Worm (Caenorhabditis elegans) whole organism, L1 larva: ENCODE measurements around the gene cec-4.
A peak's percentile ranks its signal among the peaks of the same experiment; 100 is the strongest.

Source experiments
- C34B4.2 ChIP-seq: sonication (generic microtip); optimal IDR thresholded peaks from 2 replicates; lab custom pipeline; 2017; ENCODE audit warnings: mild to moderate bottlenecking, missing genetic modification characterization, missing compliant biosample characterization
- F16B12.6 ChIP-seq: fragments of 150-350 bp; optimal IDR thresholded peaks from 2 replicates; lab custom pipeline; 2014; ENCODE audit warnings: missing biosample characterization, missing genetic modification characterization
- alr-1 ChIP-seq: fragments of 200-800 bp; sonication (Bioruptor generic); optimal IDR thresholded peaks from 2 replicates; lab custom pipeline; 2018; ENCODE audit warnings: borderline replicate concordance, mild to moderate bottlenecking, missing genetic modification characterization, missing compliant biosample characterization
- ama-1 ChIP-seq: fragments of 150-350 bp; optimal IDR thresholded peaks from 2 replicates; lab custom pipeline; 2014
- blmp-1 ChIP-seq: fragments of 150-350 bp; optimal IDR thresholded peaks from 2 replicates; lab custom pipeline; 2014; ENCODE audit warnings: missing biosample characterization, missing genetic modification characterization
- ceh-8 ChIP-seq: fragments of 200-800 bp; sonication (Bioruptor generic); optimal IDR thresholded peaks from 2 replicates; lab custom pipeline; 2018; ENCODE audit warnings: mild to moderate bottlenecking, missing genetic modification characterization, moderate library complexity, missing compliant biosample characterization
- ceh-88 ChIP-seq: fragments of 200-800 bp; sonication (Bioruptor generic); IDR thresholded peaks from 2 replicates; pipeline ENCODE4 v1.3.6; 2022; ENCODE audit warnings: missing genetic modification characterization, missing compliant biosample characterization
- ces-1 ChIP-seq: fragments of 150-350 bp; optimal IDR thresholded peaks from 2 replicates; lab custom pipeline; 2014; ENCODE audit warnings: missing biosample characterization, missing genetic modification reagents, missing genetic modification characterization
- efl-3 ChIP-seq: fragments of 200-800 bp; sonication (Bioruptor generic); optimal IDR thresholded peaks from 2 replicates; lab custom pipeline; 2018; ENCODE audit warnings: mild to moderate bottlenecking, missing genetic modification characterization, missing compliant biosample characterization
- egl-13 ChIP-seq: sonication (generic microtip); optimal IDR thresholded peaks from 2 replicates; lab custom pipeline; 2016; ENCODE audit warnings: missing genotype, missing genetic modification reagents, missing genetic modification characterization, missing compliant biosample characterization
- egl-27 ChIP-seq, 2 experiments: fragments of 150-350 bp in 1 of 2; sonication (generic microtip); optimal IDR thresholded peaks; 3 replicates each; lab custom pipeline; 2017 to 2018; ENCODE audit warnings: missing biosample characterization in 2 of 2, missing genetic modification characterization in 2 of 2, missing genetic modification reagents in 2 of 2
- elt-2 ChIP-seq: sonication (generic microtip); optimal IDR thresholded peaks from 2 replicates; lab custom pipeline; 2016; ENCODE audit warnings: missing genetic modification characterization, mild to moderate bottlenecking, inconsistent platforms, missing compliant biosample characterization, missing genetic modification reagents
- ets-5 ChIP-seq: fragments of 200-800 bp; sonication (Bioruptor generic); IDR thresholded peaks from 2 replicates; pipeline ENCODE4 v1.3.6; 2022; ENCODE audit warnings: missing genetic modification characterization, missing compliant biosample characterization
- fkh-4 ChIP-seq: sonication (generic microtip); optimal IDR thresholded peaks from 2 replicates; lab custom pipeline; 2016; ENCODE audit warnings: missing compliant biosample characterization, missing genetic modification characterization, borderline replicate concordance
- hlh-17 ChIP-seq: fragments of 200-800 bp; sonication (Bioruptor generic); optimal IDR thresholded peaks from 2 replicates; lab custom pipeline; 2018; ENCODE audit warnings: missing genetic modification characterization, mild to moderate bottlenecking, missing compliant biosample characterization, moderate library complexity, borderline replicate concordance
- hlh-4 ChIP-seq: sonication (generic microtip); optimal IDR thresholded peaks from 2 replicates; lab custom pipeline; 2016; ENCODE audit warnings: mild to moderate bottlenecking, missing genetic modification characterization, missing compliant biosample characterization
- hpl-2 ChIP-seq: fragments of 150-350 bp; optimal IDR thresholded peaks from 2 replicates; lab custom pipeline; 2014; ENCODE audit warnings: missing biosample characterization, missing genetic modification reagents, missing genetic modification characterization
- isw-1 ChIP-seq: fragments of 200-800 bp; sonication (Bioruptor generic); IDR thresholded peaks from 2 replicates; pipeline ENCODE4 v1.3.6; 2022; ENCODE audit warnings: missing genetic modification characterization, missing compliant biosample characterization
- lin-13 ChIP-seq: fragments of 150-350 bp; optimal IDR thresholded peaks from 2 replicates; lab custom pipeline; 2014; ENCODE audit warnings: missing biosample characterization, missing genetic modification reagents, missing genetic modification characterization
- lin-15B ChIP-seq: fragments of 150-350 bp; sonication (generic microtip); optimal IDR thresholded peaks from 3 replicates; lab custom pipeline; 2014; ENCODE audit warnings: missing biosample characterization, missing genetic modification characterization
- lin-39 ChIP-seq: fragments of 150-350 bp; optimal IDR thresholded peaks from 2 replicates; lab custom pipeline; 2014; ENCODE audit warnings: missing biosample characterization, missing genetic modification reagents, missing genetic modification characterization
- lsy-2 ChIP-seq, 2 experiments: fragments of 150-350 bp; optimal IDR thresholded peaks; 2 replicates each; lab custom pipeline; 2014; ENCODE audit warnings: missing biosample characterization in 2 of 2, missing genetic modification characterization in 2 of 2
- mab-9 ChIP-seq: fragments of 200-800 bp; sonication (Bioruptor generic); IDR thresholded peaks from 2 replicates; pipeline ENCODE4 v1.3.6; 2022; ENCODE audit warnings: missing genetic modification reagents, missing genetic modification characterization, missing compliant biosample characterization
- mdl-1 ChIP-seq, 2 experiments: fragments of 150-350 bp; optimal IDR thresholded peaks; 2 replicates each; lab custom pipeline; 2014 to 2017; ENCODE audit warnings: missing biosample characterization in 2 of 2, missing genetic modification characterization in 2 of 2, inconsistent platforms in 1 of 2
- mef-2 ChIP-seq: fragments of 150-350 bp; optimal IDR thresholded peaks from 2 replicates; lab custom pipeline; 2014; ENCODE audit warnings: missing biosample characterization, missing genetic modification characterization
- mep-1 ChIP-seq: fragments of 150-350 bp; optimal IDR thresholded peaks from 2 replicates; lab custom pipeline; 2014; ENCODE audit warnings: missing biosample characterization, missing genetic modification characterization
- nhr-11 ChIP-seq: fragments of 150-350 bp; optimal IDR thresholded peaks from 2 replicates; lab custom pipeline; 2014; ENCODE audit warnings: missing biosample characterization, missing genetic modification characterization
- nhr-19 ChIP-seq: fragments of 200-800 bp; sonication (Bioruptor generic); conservative IDR thresholded peaks from 2 replicates; pipeline ENCODE4 v1.3.6; 2022; ENCODE audit warnings: missing genetic modification characterization, missing compliant biosample characterization
- nhr-71 ChIP-seq: sonication (generic microtip); optimal IDR thresholded peaks from 2 replicates; lab custom pipeline; 2016; ENCODE audit warnings: mild to moderate bottlenecking, missing genetic modification characterization, moderate library complexity, missing compliant biosample characterization
- nhr-76 ChIP-seq: sonication (generic microtip); optimal IDR thresholded peaks from 2 replicates; lab custom pipeline; 2017; ENCODE audit warnings: missing biosample characterization, missing genetic modification characterization
- pag-3 ChIP-seq: sonication (generic microtip); optimal IDR thresholded peaks from 2 replicates; lab custom pipeline; 2017; ENCODE audit warnings: missing genetic modification characterization, mild to moderate bottlenecking, missing compliant biosample characterization, antibody characterized with exemption, borderline replicate concordance; ENCODE audit not compliant: insufficient read depth
- pax-3 ChIP-seq: fragments of 200-800 bp; sonication (Bioruptor generic); optimal IDR thresholded peaks from 2 replicates; lab custom pipeline; 2018; ENCODE audit warnings: mild to moderate bottlenecking, missing genetic modification characterization, moderate library complexity, missing compliant biosample characterization
- pqm-1 ChIP-seq: sonication (generic microtip); optimal IDR thresholded peaks from 3 replicates; lab custom pipeline; 2017; ENCODE audit warnings: missing biosample characterization, missing genetic modification characterization
- skn-1 ChIP-seq: fragments of 150-350 bp; optimal IDR thresholded peaks from 2 replicates; lab custom pipeline; 2014; ENCODE audit warnings: missing biosample characterization, missing genetic modification characterization
- snpc-4 ChIP-seq: fragments of 150-350 bp; optimal IDR thresholded peaks from 2 replicates; lab custom pipeline; 2014; ENCODE audit warnings: missing biosample characterization, missing genetic modification characterization
- sox-4 ChIP-seq: sonication (generic microtip); optimal IDR thresholded peaks from 2 replicates; lab custom pipeline; 2016; ENCODE audit warnings: missing genetic modification characterization, missing compliant biosample characterization
- sptf-1 ChIP-seq: fragments of 150-350 bp; optimal IDR thresholded peaks from 2 replicates; lab custom pipeline; 2014; ENCODE audit warnings: missing biosample characterization, missing genetic modification characterization
- sup-37 ChIP-seq: fragments of 200-800 bp; sonication (Bioruptor generic); optimal IDR thresholded peaks from 2 replicates; lab custom pipeline; 2018; ENCODE audit warnings: mild to moderate bottlenecking, missing genetic modification characterization, missing compliant biosample characterization
- swsn-7 ChIP-seq: sonication (generic microtip); optimal IDR thresholded peaks from 2 replicates; lab custom pipeline; 2016; ENCODE audit warnings: missing genetic modification characterization, missing compliant biosample characterization
- tbx-2 ChIP-seq: sonication (generic microtip); optimal IDR thresholded peaks from 2 replicates; lab custom pipeline; 2016; ENCODE audit warnings: missing genetic modification characterization, missing compliant biosample characterization
- tlp-1 ChIP-seq: fragments of 150-350 bp; optimal IDR thresholded peaks from 2 replicates; lab custom pipeline; 2014; ENCODE audit warnings: missing biosample characterization, missing genetic modification characterization
- unc-130 ChIP-seq: fragments of 150-350 bp; optimal IDR thresholded peaks from 2 replicates; lab custom pipeline; 2017; ENCODE audit warnings: missing biosample characterization, missing genetic modification characterization, inconsistent platforms
- unc-62 ChIP-seq: fragments of 150-350 bp; optimal IDR thresholded peaks from 2 replicates; lab custom pipeline; 2014; ENCODE audit warnings: missing biosample characterization, missing genetic modification reagents, missing genetic modification characterization
- unc-86 ChIP-seq: sonication (generic microtip); optimal IDR thresholded peaks from 2 replicates; lab custom pipeline; 2016; ENCODE audit warnings: missing genetic modification characterization, missing compliant biosample characterization
- unc-98 ChIP-seq: fragments of 200-800 bp; sonication (Bioruptor generic); IDR thresholded peaks from 2 replicates; pipeline ENCODE4 v1.3.6; 2022; ENCODE audit warnings: missing genetic modification characterization, missing compliant biosample characterization
- vab-15 ChIP-seq: sonication (generic microtip); optimal IDR thresholded peaks from 2 replicates; lab custom pipeline; 2017; ENCODE audit warnings: missing genotype, mild to moderate bottlenecking, missing genetic modification characterization, missing compliant biosample characterization
- xbp-1 ChIP-seq: sonication (generic microtip); optimal IDR thresholded peaks from 2 replicates; lab custom pipeline; 2016; ENCODE audit warnings: missing genetic modification characterization, missing compliant biosample characterization
- zag-1 ChIP-seq: fragments of 150-350 bp; optimal IDR thresholded peaks from 2 replicates; lab custom pipeline; 2014; ENCODE audit warnings: missing biosample characterization, missing genetic modification characterization
- zip-4 ChIP-seq: fragments of 200-800 bp; sonication (Bioruptor generic); optimal IDR thresholded peaks from 2 replicates; lab custom pipeline; 2018; ENCODE audit warnings: mild to moderate bottlenecking, missing genetic modification characterization, moderate library complexity, missing compliant biosample characterization
- ztf-11 ChIP-seq, 2 experiments: sonication (generic microtip); optimal IDR thresholded peaks; 2 replicates each; lab custom pipeline; 2016 to 2017; ENCODE audit warnings: missing genetic modification characterization in 2 of 2, missing biosample characterization in 1 of 2, missing compliant biosample characterization in 1 of 2
- ztf-4 ChIP-seq: fragments of 150-350 bp; optimal IDR thresholded peaks from 2 replicates; lab custom pipeline; 2014; ENCODE audit warnings: missing biosample characterization, missing genetic modification characterization

cec-4 gene

ce11 chrIV:7568593-7568992, 6.9 kb upstream of the cec-4 start, which contains the start of gene clec-180:
TSS of gene clec-180 (plus strand) at chrIV:7568893.
- no peak for TF ChIP-seq alr-1 (tag; lab: Kevin White, UChicago)
- no peak for TF ChIP-seq efl-3 (GFP tag; lab: Kevin White, UChicago)
- no peak for TF ChIP-seq C34B4.2
- no peak for TF ChIP-seq xbp-1 (tag; lab: Kevin White, UChicago)
- TF ChIP-seq blmp-1 (tag; lab: Kevin White, UChicago), result peak; percentile 83

- TF ChIP-seq unc-86 (tag; lab: Kevin White, UChicago) (peak; percentile 17), fkh-4 (tag; lab: Kevin White, UChicago) (no peak), nhr-76 (tag; lab: Kevin White, UChicago) (no peak), tbx-2 (tag; lab: Kevin White, UChicago) (peak; percentile 33), hlh-4 (tag; lab: Kevin White, UChicago) (no peak), hpl-2 (peak; percentile 50), pax-3 (tag; lab: Kevin White, UChicago) (peak; percentile 14), efl-3 (GFP tag; lab: Kevin White, UChicago) (no peak), nhr-71 (peak; percentile 75), lin-39 (tag; lab: Kevin White, UChicago) (peak; percentile 1), ztf-11 (tag; optimal IDR thresholded peaks at IDR 0.05; lab: Kevin White, UChicago) (no peak), ets-5 (GFP tag; lab: Robert Waterston, UW) (no peak), unc-98 (GFP tag; lab: Robert Waterston, UW) (no peak), egl-27 (tag; optimal IDR thresholded peaks at IDR 0.05; lab: Kevin White, UChicago) (no peak), ama-1 (no peak), lsy-2 (tag; optimal IDR thresholded peaks at IDR 0.05; lab: Kevin White, UChicago) (peak; percentile 60 to 83), ztf-4 (tag; lab: Kevin White, UChicago) (peak; percentile 54), mdl-1 (tag; optimal IDR thresholded peaks at IDR 0.05; lab: Kevin White, UChicago) (peak in 1 of 2 experiments; percentile 56), nhr-11 (tag; lab: Kevin White, UChicago) (no peak), sptf-1 (no peak), blmp-1 (tag; lab: Kevin White, UChicago) (peak; percentile 55), unc-62 (no peak), zag-1 (tag; lab: Kevin White, UChicago) (no peak), sox-4 (tag; lab: Kevin White, UChicago) (peak; percentile 17), ceh-88 (GFP tag; lab: Robert Waterston, UW) (no peak), lin-15B (tag; lab: Kevin White, UChicago) (peak; percentile 15), F16B12.6 (tag; lab: Kevin White, UChicago) (peak; percentile 45), mep-1 (tag; lab: Kevin White, UChicago) (peak; percentile 76), alr-1 (tag; lab: Kevin White, UChicago) (no peak), mef-2 (tag; lab: Kevin White, UChicago) (no peak), unc-130 (peak; percentile 70), pag-3 (tag; lab: Kevin White, UChicago) (no peak), nhr-19 (no peak), elt-2 (peak; percentile 35), lin-13 (GFP tag; lab: Kevin White, UChicago) (peak; percentile 55), sup-37 (GFP tag; lab: Kevin White, UChicago) (peak; percentile 23), tlp-1 (tag; lab: Kevin White, UChicago) (no peak), zip-4 (GFP tag; lab: Kevin White, UChicago) (no peak), isw-1 (GFP tag; lab: Robert Waterston, UW) (no peak), pqm-1 (no peak), mab-9 (no peak), ces-1 (no peak), hlh-17 (GFP tag; lab: Kevin White, UChicago) (no peak), ceh-8 (GFP tag; lab: Kevin White, UChicago) (no peak), vab-15 (tag; lab: Kevin White, UChicago) (peak; percentile 53), snpc-4 (tag; lab: Kevin White, UChicago) (peak; percentile 45), skn-1 (tag; lab: Kevin White, UChicago) (peak; percentile 39), egl-13 (tag; lab: Kevin White, UChicago) (peak; percentile 38), swsn-7 (peak; percentile 69)
Observed at ce11 chrIV:7573944-7574343, 1.6 kb upstream of the cec-4 start.
